Worm (Caenorhabditis elegans) whole organism, L4 larva: ENCODE measurements around the gene cal-4.

Experiments used
- F10B5.3 ChIP-seq: sonication (generic microtip); optimal IDR thresholded peaks from 2 replicates; lab custom pipeline; 2016; ENCODE audit warnings: mild to moderate bottlenecking, missing genetic modification characterization, missing compliant biosample characterization
- F26F4.8 ChIP-seq: fragments of 200-800 bp; sonication (Bioruptor generic); conservative IDR thresholded peaks from 2 replicates; pipeline ENCODE4 v1.3.6; 2022; ENCODE audit warnings: missing genetic modification characterization, missing compliant biosample characterization
- F37D6.2 ChIP-seq: sonication (generic microtip); optimal IDR thresholded peaks from 2 replicates; lab custom pipeline; 2016; ENCODE audit warnings: mild to moderate bottlenecking, missing genetic modification characterization, missing compliant biosample characterization
- F49E8.2 ChIP-seq: sonication (generic microtip); optimal IDR thresholded peaks from 2 replicates; lab custom pipeline; 2016; ENCODE audit warnings: missing compliant biosample characterization, mild to moderate bottlenecking, missing genetic modification characterization, borderline replicate concordance
- T20F7.1 ChIP-seq: fragments of 200-800 bp; sonication (Bioruptor generic); optimal IDR thresholded peaks from 2 replicates; lab custom pipeline; 2018; ENCODE audit warnings: mild to moderate bottlenecking, missing genetic modification characterization, missing compliant biosample characterization
- Y48G9A.11 ChIP-seq: fragments of 200-800 bp; sonication (Bioruptor generic); IDR thresholded peaks from 2 replicates; pipeline ENCODE4 v1.3.6; 2022; ENCODE audit warnings: missing genetic modification reagents, missing genetic modification characterization, missing compliant biosample characterization
- aha-1 ChIP-seq: fragments of 150-350 bp; peaks from one replicate; lab custom pipeline; 2014; ENCODE audit warnings: missing biosample characterization, missing genetic modification characterization
- aly-2 ChIP-seq: sonication (generic microtip); optimal IDR thresholded peaks from 2 replicates; lab custom pipeline; 2018; ENCODE audit warnings: missing biosample characterization, missing genetic modification characterization
- ceh-20 ChIP-seq: fragments of 200-800 bp; sonication (Bioruptor generic); IDR thresholded peaks from 2 replicates; pipeline ENCODE4 v1.3.6; 2022; ENCODE audit warnings: missing genetic modification reagents, missing genetic modification characterization, missing compliant biosample characterization
- ceh-62 ChIP-seq: sonication (generic microtip); optimal IDR thresholded peaks from 2 replicates; lab custom pipeline; 2017; ENCODE audit warnings: missing biosample characterization, missing genetic modification characterization
- ces-1 ChIP-seq: fragments of 150-350 bp; sonication (generic microtip); optimal IDR thresholded peaks from 4 replicates; lab custom pipeline; 2014; ENCODE audit warnings: missing biosample characterization, missing genetic modification reagents, missing genetic modification characterization
- daf-16 ChIP-seq, 3 experiments: sonication (generic microtip); optimal IDR thresholded peaks; 2 replicates each; lab custom pipeline; 2016 to 2017; ENCODE audit warnings: missing genetic modification characterization in 3 of 3, missing genetic modification reagents in 3 of 3, mild to moderate bottlenecking in 2 of 3, missing compliant biosample characterization in 2 of 3, missing biosample characterization in 1 of 3, moderate library complexity in 1 of 3
- daf-8 ChIP-seq: fragments of 200-800 bp; sonication (Bioruptor generic); IDR thresholded peaks from 2 replicates; pipeline ENCODE4 v1.3.6; 2022; ENCODE audit warnings: missing genetic modification characterization, missing compliant biosample characterization
- dmd-9 ChIP-seq: fragments of 200-800 bp; sonication (Bioruptor generic); IDR thresholded peaks from 2 replicates; pipeline ENCODE4 v1.3.6; 2022; ENCODE audit warnings: missing genetic modification reagents, missing genetic modification characterization, missing compliant biosample characterization
- duxl-1 ChIP-seq: sonication (generic microtip); optimal IDR thresholded peaks from 2 replicates; lab custom pipeline; 2016; ENCODE audit warnings: mild to moderate bottlenecking, missing genetic modification characterization, moderate library complexity, missing compliant biosample characterization; ENCODE audit not compliant: poor library complexity
- dve-1 ChIP-seq: sonication (generic microtip); optimal IDR thresholded peaks from 2 replicates; lab custom pipeline; 2017; ENCODE audit warnings: antibody characterized with exemption, mild to moderate bottlenecking, missing genetic modification characterization, missing compliant biosample characterization; ENCODE audit not compliant: insufficient read depth
- egl-27 ChIP-seq: sonication (generic microtip); optimal IDR thresholded peaks from 3 replicates; lab custom pipeline; 2017; ENCODE audit warnings: missing biosample characterization, missing genetic modification reagents, missing genetic modification characterization
- fkh-10 ChIP-seq: fragments of 150-350 bp; optimal IDR thresholded peaks from 2 replicates; lab custom pipeline; 2014; ENCODE audit warnings: missing biosample characterization, missing genetic modification reagents, missing genetic modification characterization
- hmg-1.1 ChIP-seq: fragments of 200-800 bp; sonication (Bioruptor generic); IDR thresholded peaks from 2 replicates; pipeline ENCODE4 v1.3.6; 2022; ENCODE audit warnings: missing genetic modification reagents, missing genetic modification characterization, missing compliant biosample characterization
- lin-13 ChIP-seq: fragments of 150-350 bp; optimal IDR thresholded peaks from 2 replicates; lab custom pipeline; 2014; ENCODE audit warnings: missing biosample characterization, missing genetic modification reagents, missing genetic modification characterization
- lin-15B ChIP-seq: fragments of 150-350 bp; sonication (generic microtip); optimal IDR thresholded peaks from 3 replicates; lab custom pipeline; 2014; ENCODE audit warnings: missing biosample characterization, missing genetic modification characterization
- lin-29 ChIP-seq: fragments of 200-800 bp; sonication (Bioruptor generic); IDR thresholded peaks from 2 replicates; pipeline ENCODE4 v1.3.6; 2022; ENCODE audit warnings: missing genetic modification reagents, missing genetic modification characterization, missing compliant biosample characterization
- lin-39 ChIP-seq: fragments of 150-350 bp; optimal IDR thresholded peaks from 2 replicates; lab custom pipeline; 2014; ENCODE audit warnings: missing biosample characterization, missing genetic modification reagents, missing genetic modification characterization
- mdl-1 ChIP-seq, 2 experiments: fragments of 150-350 bp in 1 of 2; sonication (generic microtip) in 1 of 2; optimal IDR thresholded peaks; 2 replicates each; lab custom pipeline; 2014 to 2017; ENCODE audit warnings: missing biosample characterization in 2 of 2, missing genetic modification characterization in 2 of 2
- mdt-29 ChIP-seq: fragments of 200-800 bp; sonication (Bioruptor generic); IDR thresholded peaks from 2 replicates; pipeline ENCODE4 v1.3.6; 2022; ENCODE audit warnings: missing genetic modification reagents, missing genetic modification characterization, missing compliant biosample characterization
- mxl-2 ChIP-seq: fragments of 200-800 bp; sonication (Bioruptor generic); conservative IDR thresholded peaks from 2 replicates; pipeline ENCODE4 v1.3.6; 2022; ENCODE audit warnings: missing genetic modification reagents, missing genetic modification characterization, missing compliant biosample characterization
- nhr-10 ChIP-seq: fragments of 150-350 bp; optimal IDR thresholded peaks from 2 replicates; lab custom pipeline; 2014; ENCODE audit warnings: missing biosample characterization, missing genetic modification characterization
- nhr-41 ChIP-seq: fragments of 200-800 bp; sonication (Bioruptor generic); IDR thresholded peaks from 2 replicates; pipeline ENCODE4 v1.3.6; 2022; ENCODE audit warnings: missing genetic modification reagents, missing genetic modification characterization, missing compliant biosample characterization
- pqm-1 ChIP-seq: sonication (generic microtip); optimal IDR thresholded peaks from 2 replicates; lab custom pipeline; 2017; ENCODE audit warnings: missing biosample characterization, missing genetic modification characterization
- snpc-1.2 ChIP-seq: fragments of 200-800 bp; sonication (Bioruptor generic); IDR thresholded peaks from 2 replicates; pipeline ENCODE4 v1.3.6; 2022; ENCODE audit warnings: missing genetic modification reagents, missing genetic modification characterization, missing compliant biosample characterization
- snpc-4 ChIP-seq: fragments of 150-350 bp; optimal IDR thresholded peaks from 2 replicates; lab custom pipeline; 2014; ENCODE audit warnings: missing biosample characterization, missing genetic modification characterization
- tra-1 ChIP-seq: fragments of 200-800 bp; sonication (Bioruptor generic); IDR thresholded peaks from 2 replicates; pipeline ENCODE4 v1.3.6; 2022; ENCODE audit warnings: missing genetic modification reagents, missing genetic modification characterization, missing compliant biosample characterization
- unc-62 ChIP-seq, 3 experiments: fragments of 150-350 bp in 1 of 3; sonication (generic microtip); optimal IDR thresholded peaks in 2 of 3; peaks in 1 of 3; 1 replicate in 1 of 3; 2 replicates in 2 of 3; lab custom pipeline; 2014 to 2017; ENCODE audit warnings: missing biosample characterization in 3 of 3, missing genetic modification characterization in 3 of 3, missing genetic modification reagents in 3 of 3, missing genotype in 1 of 3
- ztf-11 ChIP-seq: fragments of 150-350 bp; optimal IDR thresholded peaks from 2 replicates; lab custom pipeline; 2014; ENCODE audit warnings: missing biosample characterization, missing genetic modification characterization
- ztf-7 ChIP-seq: fragments of 150-350 bp; optimal IDR thresholded peaks from 2 replicates; lab custom pipeline; 2014; ENCODE audit warnings: missing biosample characterization, missing genetic modification characterization

Gene cal-4

ce11 chrIV:10570065-10570464 is 48.9 kb downstream of the cal-4 start:
- TF ChIP-seq lin-39 (tag; lab: Kevin White, UChicago) (no peak), unc-62 (GFP tag; optimal IDR thresholded peaks at IDR 0.05 in 1 of 2; lab: Kevin White, UChicago) (no peak), unc-62 (tag; optimal IDR thresholded peaks at IDR 0.05; lab: Kevin White, UChicago) (no peak), nhr-41 (GFP tag; lab: Robert Waterston, UW) (no peak), F49E8.2 (no peak)

ce11 chrIV:10571020-10571419 is 49.8 kb downstream of the cal-4 start:
- TF ChIP-seq dmd-9 (GFP tag; lab: Robert Waterston, UW) (no peak), F10B5.3 (tag; lab: Kevin White, UChicago) (no peak)

ce11 chrIV:10573471-10573870 is 52.3 kb downstream of the cal-4 start:
- TF ChIP-seq ceh-62 (tag; lab: Kevin White, UChicago) (no peak), aly-2 (tag; lab: Kevin White, UChicago) (no peak), F49E8.2 (no peak), egl-27 (tag; lab: Kevin White, UChicago) (no peak), ces-1 (GFP tag; lab: Kevin White, UChicago) (peak; percentile 81), mdt-29 (GFP tag; lab: Robert Waterston, UW) (no peak), ztf-7 (no peak), fkh-10 (GFP tag; lab: Kevin White, UChicago) (peak; percentile 67)

- TF ChIP-seq ztf-11 (tag; lab: Kevin White, UChicago), result no peak
- TF ChIP-seq egl-27 (tag; lab: Kevin White, UChicago), result no peak
- no peak for TF ChIP-seq daf-8 (GFP tag; lab: Robert Waterston, UW)
- no peak for TF ChIP-seq lin-13
- TF ChIP-seq dve-1 (tag; lab: Kevin White, UChicago), result no peak
- no peak for TF ChIP-seq snpc-1.2 (GFP tag; lab: Robert Waterston, UW)
- peak; percentile 81 for TF ChIP-seq aha-1 (tag; lab: Kevin White, UChicago)
These were observed 53.3 kb downstream of the cal-4 start for ce11 chrIV:10574471-10574870.

ce11 chrIV:10576050-10576449 is 54.8 kb downstream of the cal-4 start, which contains the start of gene efn-2:
efn-2 (plus strand) TSS chrIV:10576350.
- TF ChIP-seq aha-1 (tag; lab: Kevin White, UChicago), result peak; percentile 3
- TF ChIP-seq nhr-41 (GFP tag; lab: Robert Waterston, UW), result no peak

- TF ChIP-seq unc-62 (GFP tag; optimal IDR thresholded peaks at IDR 0.05 in 1 of 2; lab: Kevin White, UChicago) (peak in 1 of 2 experiments; percentile 24), unc-62 (tag; optimal IDR thresholded peaks at IDR 0.05; lab: Kevin White, UChicago) (no peak), F10B5.3 (tag; lab: Kevin White, UChicago) (no peak)
These were observed 55.4 kb downstream of the cal-4 start for ce11 chrIV:10576624-10577023.

- TF ChIP-seq F37D6.2 (tag; lab: Kevin White, UChicago) (no peak), mxl-2 (GFP tag; lab: Robert Waterston, UW) (no peak), aha-1 (tag; lab: Kevin White, UChicago) (peak; percentile 91)
These were observed 56.4 kb downstream of the cal-4 start for ce11 chrIV:10577600-10577999.

ce11 chrIV:10578367-10578766 is 57.2 kb downstream of the cal-4 start, which contains the start of gene lgc-43:
lgc-43 (plus strand) TSS chrIV:10578667.
- TF ChIP-seq nhr-10 (tag; lab: Kevin White, UChicago), result no peak
- TF ChIP-seq hmg-1.1 (GFP tag; lab: Robert Waterston, UW), result no peak
- TF ChIP-seq mdl-1 (tag; optimal IDR thresholded peaks at IDR 0.05; lab: Kevin White, UChicago), result no peak
- TF ChIP-seq fkh-10 (GFP tag; lab: Kevin White, UChicago), result no peak
- TF ChIP-seq tra-1, result no peak
- TF ChIP-seq pqm-1, result no peak
- no peak for TF ChIP-seq ceh-62 (tag; lab: Kevin White, UChicago)
- no peak for TF ChIP-seq aha-1 (tag; lab: Kevin White, UChicago)
- no peak for TF ChIP-seq duxl-1 (tag; lab: Kevin White, UChicago)
- no peak for TF ChIP-seq T20F7.1 (GFP tag; lab: Kevin White, UChicago)
- TF ChIP-seq snpc-4 (tag; lab: Kevin White, UChicago), result no peak
- no peak for TF ChIP-seq F26F4.8
- no peak for TF ChIP-seq F37D6.2 (tag; lab: Kevin White, UChicago)
- TF ChIP-seq daf-16 (GFP tag; optimal IDR thresholded peaks at IDR 0.05; lab: Kevin White, UChicago), result no peak
- TF ChIP-seq daf-16 (tag; optimal IDR thresholded peaks at IDR 0.05; lab: Kevin White, UChicago), result no peak
- no peak for TF ChIP-seq lin-15B (tag; lab: Kevin White, UChicago)
- no peak for TF ChIP-seq Y48G9A.11 (GFP tag; lab: Robert Waterston, UW)
- TF ChIP-seq lin-29, result no peak
- TF ChIP-seq ceh-20, result no peak
